Worm (Caenorhabditis elegans): ENCODE results near the gene F13H8.12.

The F13H8.12 gene

ce11 chrII:6273916-6274315 is 11.6 kb downstream of the F13H8.12 start, which contains the start of gene bpl-1:
Gene bpl-1 (plus strand): TSS chrII:6274216.
- TF ChIP-seq nhr-42 (GFP tag; IDR thresholded peaks at IDR 0.05) (no peak), lsy-2 (tag; optimal IDR thresholded peaks at IDR 0.05) (peak in 1 of 2 experiments; percentile 27)

ce11 chrII:6281002-6281401 is 18.7 kb downstream of the F13H8.12 start, which contains the start of gene scly-1:
Gene scly-1 (minus strand): TSS chrII:6281102.
- no peak for TF ChIP-seq hlh-11 (tag; optimal IDR thresholded peaks at IDR 0.05)
- no peak for TF ChIP-seq ceh-82 (tag; optimal IDR thresholded peaks at IDR 0.05)
- TF ChIP-seq nhr-102 (tag; optimal IDR thresholded peaks at IDR 0.05): no peak
- no peak for TF ChIP-seq jun-1 (tag; optimal IDR thresholded peaks at IDR 0.05)
- TF ChIP-seq Y48G9A.11 (GFP tag; IDR thresholded peaks at IDR 0.05): no peak
- TF ChIP-seq D1046.2 (GFP tag; IDR thresholded peaks at IDR 0.05): no peak
- TF ChIP-seq Y75B8A.6 (GFP tag; IDR thresholded peaks at IDR 0.05): no peak
- no peak for TF ChIP-seq lin-38 (GFP tag; IDR thresholded peaks at IDR 0.05)
- TF ChIP-seq zag-1 (tag; optimal IDR thresholded peaks at IDR 0.05): no peak
- no peak for TF ChIP-seq nhr-76 (tag; optimal IDR thresholded peaks at IDR 0.05)
- no peak for TF ChIP-seq zfp-3 (GFP tag; conservative IDR thresholded peaks at IDR 0.05)
- no peak for TF ChIP-seq rbr-2 (tag; optimal IDR thresholded peaks at IDR 0.05)
- TF ChIP-seq spr-1 (tag; optimal IDR thresholded peaks at IDR 0.05): no peak
- no peak for TF ChIP-seq F49E8.2 (tag; optimal IDR thresholded peaks at IDR 0.05; ENCODE audit: borderline replicate concordance)
- TF ChIP-seq ceh-28 (tag; optimal IDR thresholded peaks at IDR 0.05): no peak
- no peak for TF ChIP-seq pha-4 (GFP tag; IDR thresholded peaks at IDR 0.05)
- no peak for TF ChIP-seq pha-4 (tag; optimal IDR thresholded peaks at IDR 0.05)

- TF ChIP-seq nhr-28 (tag; optimal IDR thresholded peaks at IDR 0.05) (peak; percentile 45), nhr-77 (tag; optimal IDR thresholded peaks at IDR 0.05) (peak; percentile 9), D1046.2 (GFP tag; IDR thresholded peaks at IDR 0.05) (no peak), pqm-1 (tag; optimal IDR thresholded peaks at IDR 0.05) (peak; percentile 59), php-3 (GFP tag; IDR thresholded peaks at IDR 0.05) (peak; percentile 24; the same call in 1 of the 2 replicates), set-16 (GFP tag; IDR thresholded peaks at IDR 0.05) (no peak), lin-39 (tag; optimal IDR thresholded peaks at IDR 0.05) (no peak), nhr-76 (tag; optimal IDR thresholded peaks at IDR 0.05) (no peak), hlh-11 (tag; optimal IDR thresholded peaks at IDR 0.05) (no peak), daf-16 (GFP tag; optimal IDR thresholded peaks at IDR 0.05) (no peak), daf-16 (tag; optimal IDR thresholded peaks at IDR 0.05) (peak; percentile 69), ceh-82 (tag; optimal IDR thresholded peaks at IDR 0.05) (no peak)
These were observed 19.6 kb downstream of the F13H8.12 start for ce11 chrII:6281903-6282302.

- TF ChIP-seq dve-1 (tag; optimal IDR thresholded peaks at IDR 0.05; ENCODE audit: insufficient read depth) (peak; percentile 64), F26F4.8 (GFP tag; conservative IDR thresholded peaks at IDR 0.05) (no peak), nhr-48 (tag; optimal IDR thresholded peaks at IDR 0.05) (no peak), aly-2 (tag; optimal IDR thresholded peaks at IDR 0.05) (no peak), lin-29 (GFP tag; IDR thresholded peaks at IDR 0.05) (no peak), sdz-12 (GFP tag; optimal IDR thresholded peaks at IDR 0.05) (no peak), hmg-1.1 (GFP tag; IDR thresholded peaks at IDR 0.05) (no peak), nhr-111 (GFP tag; optimal IDR thresholded peaks at IDR 0.05) (no peak), daf-12 (tag; optimal IDR thresholded peaks at IDR 0.05) (no peak), nhr-77 (tag; optimal IDR thresholded peaks at IDR 0.05) (no peak), D1046.2 (GFP tag; IDR thresholded peaks at IDR 0.05) (no peak), lin-15B (tag; optimal IDR thresholded peaks at IDR 0.05) (no peak), ctbp-1 (GFP tag; IDR thresholded peaks at IDR 0.05) (no peak), ceh-20 (GFP tag; IDR thresholded peaks at IDR 0.05) (no peak), ZK337.2 (GFP tag; IDR thresholded peaks at IDR 0.05) (no peak), hlh-30 (tag; optimal IDR thresholded peaks at IDR 0.05; ENCODE audit: insufficient read depth) (peak; percentile 52), F37D6.2 (tag; optimal IDR thresholded peaks at IDR 0.05) (no peak), F44E2.7 (GFP tag; IDR thresholded peaks at IDR 0.05) (no peak), dpl-1 (GFP tag; optimal IDR thresholded peaks at IDR 0.05) (no peak), fos-1 (tag; optimal IDR thresholded peaks at IDR 0.05) (no peak), nhr-28 (tag; optimal IDR thresholded peaks at IDR 0.05) (peak; percentile 56), daf-8 (GFP tag; IDR thresholded peaks at IDR 0.05) (no peak), pqm-1 (tag; optimal IDR thresholded peaks at IDR 0.05) (peak; percentile 63), daf-19 (GFP tag; conservative IDR thresholded peaks at IDR 0.05) (no peak), lin-39 (tag; optimal IDR thresholded peaks at IDR 0.05) (no peak), spr-1 (tag; optimal IDR thresholded peaks at IDR 0.05) (no peak)
These were observed 20.8 kb downstream of the F13H8.12 start, which contains the start of gene F13H8.1 for ce11 chrII:6283074-6283473. Gene F13H8.1 (plus strand): TSS chrII:6283384.

All from whole organism, L4 larva.